Fruit fly (Drosophila melanogaster) whole organism, embryonic: Measurements from ENCODE around the gene jus.

Experiments
- Atf-2 ChIP-seq: fragments of 200-800 bp; sonication (Bioruptor generic); optimal IDR thresholded peaks from 2 replicates; lab custom pipeline; 2016; ENCODE audit warnings: missing biosample characterization, missing genetic modification characterization
- B-H1 ChIP-seq: fragments of 200-800 bp; sonication (Bioruptor generic); IDR thresholded peaks from 3 replicates; pipeline ENCODE4 v1.3.6; 2022; ENCODE audit warnings: missing biosample characterization, missing genetic modification characterization
- CG10959 ChIP-seq: fragments of 200-800 bp; sonication (Bioruptor generic); IDR thresholded peaks from 2 replicates; pipeline ENCODE4 v1.3.6; 2022; ENCODE audit warnings: missing biosample characterization, missing genetic modification characterization
- CG11247 ChIP-seq: fragments of 200-800 bp; sonication (Bioruptor generic); IDR thresholded peaks from 2 replicates; pipeline ENCODE4 v1.3.6; 2022; ENCODE audit warnings: missing biosample characterization, missing genetic modification characterization
- CG12391 ChIP-seq: fragments of 200-800 bp; sonication (Bioruptor generic); optimal IDR thresholded peaks from 3 replicates; lab custom pipeline; 2018; ENCODE audit warnings: missing biosample characterization, mild to moderate bottlenecking, missing genetic modification characterization, moderate library complexity
- CG13296 ChIP-seq: fragments of 200-800 bp; sonication (Bioruptor generic); optimal IDR thresholded peaks from 3 replicates; lab custom pipeline; 2018; ENCODE audit warnings: missing biosample characterization, mild to moderate bottlenecking, missing genetic modification characterization
- CG13775 ChIP-seq: fragments of 200-800 bp; sonication (Bioruptor generic); optimal IDR thresholded peaks from 3 replicates; lab custom pipeline; 2017; ENCODE audit warnings: missing biosample characterization, mild to moderate bottlenecking, missing genetic modification characterization
- CG14860 ChIP-seq: fragments of 200-800 bp; sonication (Bioruptor generic); IDR thresholded peaks from 3 replicates; pipeline ENCODE4 v1.3.6; 2022; ENCODE audit warnings: missing biosample characterization, missing genetic modification characterization; ENCODE audit not compliant: partially characterized antibody
- CG14965 ChIP-seq: fragments of 200-800 bp; sonication (Bioruptor generic); optimal IDR thresholded peaks from 2 replicates; lab custom pipeline; 2016; ENCODE audit warnings: missing biosample characterization, missing genetic modification characterization, borderline replicate concordance
- CG15269 ChIP-seq: fragments of 200-800 bp; sonication (Bioruptor generic); optimal IDR thresholded peaks from 2 replicates; lab custom pipeline; 2018; ENCODE audit warnings: missing biosample characterization, mild to moderate bottlenecking, missing genetic modification characterization, moderate library complexity
- CG15514 ChIP-seq: fragments of 200-800 bp; sonication (Bioruptor generic); optimal IDR thresholded peaks from 3 replicates; lab custom pipeline; 2017; ENCODE audit warnings: missing biosample characterization, missing genetic modification characterization, mild to moderate bottlenecking, moderate library complexity, missing genetic modification reagents
- CG17328 ChIP-seq: fragments of 200-800 bp; sonication (Bioruptor generic); IDR thresholded peaks from 2 replicates; pipeline ENCODE4 v1.3.6; 2022; ENCODE audit warnings: missing biosample characterization, missing genetic modification characterization
- CG17361 ChIP-seq: fragments of 200-800 bp; sonication (Bioruptor generic); IDR thresholded peaks from 3 replicates; pipeline ENCODE4 v1.3.6; 2022; ENCODE audit warnings: missing biosample characterization, missing genetic modification characterization
- CG17568 ChIP-seq: fragments of 200-800 bp; sonication (Bioruptor generic); optimal IDR thresholded peaks from 2 replicates; lab custom pipeline; 2018; ENCODE audit warnings: missing biosample characterization, mild to moderate bottlenecking, missing genetic modification characterization, moderate library complexity
- CG1792 ChIP-seq: fragments of 200-800 bp; sonication (Bioruptor generic); optimal IDR thresholded peaks from 2 replicates; lab custom pipeline; 2016; ENCODE audit warnings: missing biosample characterization, missing genetic modification characterization
- CG18476 ChIP-seq: fragments of 200-800 bp; sonication (Bioruptor generic); optimal IDR thresholded peaks from 2 replicates; lab custom pipeline; 2016; ENCODE audit warnings: missing biosample characterization, mild to moderate bottlenecking, missing genetic modification characterization
- CG2120 ChIP-seq: fragments of 200-800 bp; sonication (Bioruptor generic); optimal IDR thresholded peaks from 3 replicates; lab custom pipeline; 2016; ENCODE audit warnings: missing biosample characterization, missing genetic modification characterization
- CG2199 ChIP-seq: fragments of 200-800 bp; sonication (Bioruptor generic); IDR thresholded peaks from 3 replicates; pipeline ENCODE4 v1.3.6; 2022; ENCODE audit warnings: missing biosample characterization, missing genetic modification characterization
- CG30431 ChIP-seq: fragments of 200-800 bp; sonication (Bioruptor generic); optimal IDR thresholded peaks from 2 replicates; lab custom pipeline; 2017; ENCODE audit warnings: missing biosample characterization, missing genetic modification characterization
- CG31224 ChIP-seq: fragments of 200-800 bp; sonication (Bioruptor generic); IDR thresholded peaks from 2 replicates; pipeline ENCODE4 v1.3.6; 2022; ENCODE audit warnings: missing biosample characterization, missing genetic modification characterization
- CG33213 ChIP-seq: fragments of 200-800 bp; sonication (Bioruptor generic); optimal IDR thresholded peaks from 3 replicates; lab custom pipeline; 2016; ENCODE audit warnings: missing biosample characterization, missing genetic modification characterization
- CG4282 ChIP-seq: fragments of 200-800 bp; sonication (Bioruptor generic); optimal IDR thresholded peaks from 2 replicates; lab custom pipeline; 2016; ENCODE audit warnings: missing biosample characterization, missing genetic modification characterization
- CG7786 ChIP-seq: fragments of 200-800 bp; sonication (Bioruptor generic); optimal IDR thresholded peaks from 2 replicates; lab custom pipeline; 2016; ENCODE audit warnings: missing biosample characterization, missing genetic modification characterization
- CG9817 ChIP-seq: fragments of 200-800 bp; sonication (Bioruptor generic); optimal IDR thresholded peaks from 2 replicates; lab custom pipeline; 2018; ENCODE audit warnings: missing biosample characterization, mild to moderate bottlenecking, missing genetic modification characterization, moderate library complexity
- Camta ChIP-seq: fragments of 200-800 bp; sonication (Bioruptor generic); optimal IDR thresholded peaks from 2 replicates; lab custom pipeline; 2016; ENCODE audit warnings: missing biosample characterization, missing genetic modification characterization
- Chrac-16 ChIP-seq: fragments of 200-800 bp; sonication (Bioruptor generic); optimal IDR thresholded peaks from 3 replicates; lab custom pipeline; 2016; ENCODE audit warnings: missing biosample characterization, missing genetic modification characterization
- Doc3 ChIP-seq: fragments of 200-800 bp; sonication (Bioruptor generic); IDR thresholded peaks from 3 replicates; pipeline ENCODE4 v1.3.6; 2022; ENCODE audit warnings: missing biosample characterization, missing genetic modification characterization; ENCODE audit not compliant: partially characterized antibody
- E2f2 ChIP-seq: fragments of 200-800 bp; sonication (Bioruptor generic); IDR thresholded peaks from 2 replicates; pipeline ENCODE4 v1.3.6; 2022; ENCODE audit warnings: missing biosample characterization, missing genetic modification characterization
- GATAe ChIP-seq: fragments of 200-800 bp; sonication (Bioruptor generic); conservative IDR thresholded peaks from 2 replicates; pipeline ENCODE4 v1.3.6; 2022; ENCODE audit warnings: missing biosample characterization, missing genetic modification characterization
- H15 ChIP-seq: fragments of 200-800 bp; sonication (Bioruptor generic); IDR thresholded peaks from 3 replicates; pipeline ENCODE4 v1.3.6; 2022; ENCODE audit warnings: missing biosample characterization, missing genetic modification characterization
- HmgZ ChIP-seq: fragments of 200-800 bp; sonication (Bioruptor generic); optimal IDR thresholded peaks from 2 replicates; lab custom pipeline; 2018; ENCODE audit warnings: missing biosample characterization, mild to moderate bottlenecking, missing genetic modification characterization
- Hr3 ChIP-seq: fragments of 200-800 bp; sonication (Bioruptor generic); optimal IDR thresholded peaks from 3 replicates; lab custom pipeline; 2016; ENCODE audit warnings: missing biosample characterization, missing genetic modification characterization
- Myb ChIP-seq: fragments of 200-800 bp; sonication (Bioruptor generic); optimal IDR thresholded peaks from 2 replicates; lab custom pipeline; 2016; ENCODE audit warnings: missing biosample characterization, missing genetic modification characterization
- Neu2 ChIP-seq: fragments of 200-800 bp; sonication (Bioruptor generic); optimal IDR thresholded peaks from 3 replicates; lab custom pipeline; 2016; ENCODE audit warnings: missing biosample characterization, missing genetic modification characterization, borderline replicate concordance
- Optix ChIP-seq: fragments of 200-800 bp; sonication (Bioruptor generic); IDR thresholded peaks from 3 replicates; pipeline ENCODE4 v1.3.6; 2022; ENCODE audit warnings: missing biosample characterization, missing genetic modification characterization
- Rfx ChIP-seq: fragments of 200-800 bp; sonication (Bioruptor generic); IDR thresholded peaks from 2 replicates; pipeline ENCODE4 v1.3.6; 2022; ENCODE audit warnings: missing biosample characterization, missing genetic modification characterization
- Trl ChIP-seq, 3 experiments: fragments of >200 bp in 2 of 3; fragments of 200-800 bp in 1 of 3; sonication (Bioruptor generic) in 1 of 3; optimal IDR thresholded peaks; 2 replicates in 1 of 3; 3 replicates in 2 of 3; lab custom pipeline; 2016 to 2017; ENCODE audit warnings: missing biosample characterization in 1 of 3, missing genetic modification characterization in 1 of 3
- Xbp1 ChIP-seq: fragments of 200-800 bp; sonication (Bioruptor generic); optimal IDR thresholded peaks from 3 replicates; lab custom pipeline; 2016; ENCODE audit warnings: missing biosample characterization, mild to moderate bottlenecking, missing genetic modification characterization
- bowl ChIP-seq: fragments of 200-800 bp; sonication (Bioruptor generic); IDR thresholded peaks from 2 replicates; pipeline ENCODE4 v1.3.6; 2022; ENCODE audit warnings: missing biosample characterization, missing genetic modification characterization
- dmrt11E ChIP-seq: fragments of 200-800 bp; sonication (Bioruptor generic); optimal IDR thresholded peaks from 3 replicates; lab custom pipeline; 2018; ENCODE audit warnings: missing biosample characterization, mild to moderate bottlenecking, missing genetic modification characterization, moderate library complexity
- jumu ChIP-seq: fragments of 200-800 bp; sonication (Bioruptor generic); optimal IDR thresholded peaks from 3 replicates; lab custom pipeline; 2016; ENCODE audit warnings: missing biosample characterization, missing genetic modification characterization
- klu ChIP-seq: fragments of 200-800 bp; sonication (Bioruptor generic); IDR thresholded peaks from 2 replicates; pipeline ENCODE4 v1.3.6; 2022; ENCODE audit warnings: missing biosample characterization, missing genetic modification characterization
- knrl ChIP-seq: fragments of 200-800 bp; sonication (Bioruptor generic); IDR thresholded peaks from 3 replicates; pipeline ENCODE4 v1.3.6; 2022; ENCODE audit warnings: missing biosample characterization, missing genetic modification characterization; ENCODE audit not compliant: partially characterized antibody
- mirr ChIP-seq: fragments of 200-800 bp; sonication (Bioruptor generic); optimal IDR thresholded peaks from 3 replicates; lab custom pipeline; 2018; ENCODE audit warnings: missing biosample characterization, mild to moderate bottlenecking, missing genetic modification characterization
- pfk ChIP-seq: fragments of 200-800 bp; sonication (Bioruptor generic); optimal IDR thresholded peaks from 2 replicates; lab custom pipeline; 2018; ENCODE audit warnings: missing biosample characterization, mild to moderate bottlenecking, missing genetic modification characterization, moderate library complexity
- schlank ChIP-seq: fragments of 200-800 bp; sonication (Bioruptor generic); optimal IDR thresholded peaks from 2 replicates; lab custom pipeline; 2018; ENCODE audit warnings: missing biosample characterization, mild to moderate bottlenecking, missing genetic modification characterization
- sd ChIP-seq: fragments of 200-800 bp; sonication (Bioruptor generic); optimal IDR thresholded peaks from 3 replicates; lab custom pipeline; 2018; ENCODE audit warnings: missing biosample characterization, mild to moderate bottlenecking, missing genetic modification characterization, moderate library complexity
- sim ChIP-seq: fragments of 200-800 bp; sonication (Bioruptor generic); IDR thresholded peaks from 2 replicates; pipeline ENCODE4 v1.3.6; 2022; ENCODE audit warnings: missing biosample characterization, missing genetic modification characterization
- tin ChIP-seq: fragments of 200-800 bp; sonication (Bioruptor generic); optimal IDR thresholded peaks from 3 replicates; lab custom pipeline; 2016; ENCODE audit warnings: missing biosample characterization, missing genetic modification characterization
- tna ChIP-seq: fragments of 200-800 bp; sonication (Bioruptor generic); IDR thresholded peaks from 2 replicates; pipeline ENCODE4 v1.3.6; 2022; ENCODE audit warnings: missing biosample characterization, missing genetic modification characterization; ENCODE audit not compliant: partially characterized antibody
- yki ChIP-seq: fragments of >200 bp; optimal IDR thresholded peaks from 3 replicates; lab custom pipeline; 2018

The jus gene

dm6 chr3R:29207996-29208395 lies 13.2 kb upstream of the jus start (continued):
- TF ChIP-seq Trl (optimal IDR thresholded peaks at IDR 0.05; lab: Kevin White, UChicago) (no peak), Trl (GFP tag; optimal IDR thresholded peaks at IDR 0.05; lab: Kevin White, UChicago) (peak; percentile 30), CG15514 (peak; percentile 13), Optix (GFP tag; lab: Robert Waterston, UW) (peak; percentile 66; the same call in 2 of the 3 replicates), Chrac-16 (GFP tag; lab: Kevin White, UChicago) (peak; percentile 23), jumu (GFP tag; lab: Kevin White, UChicago) (no peak), Camta (GFP tag; lab: Kevin White, UChicago) (peak; percentile 30), CG18476 (GFP tag; lab: Kevin White, UChicago) (peak; percentile 43), Doc3 (no peak), Hr3 (peak; percentile 67), yki (lab: Kevin White, UChicago) (no peak), CG11247 (GFP tag; lab: Robert Waterston, UW) (no peak), H15 (peak; percentile 60), CG7786 (GFP tag; lab: Kevin White, UChicago) (no peak), CG17361 (GFP tag; lab: Robert Waterston, UW) (peak; percentile 62; the same call in 2 of the 3 replicates), klu (no peak), CG17328 (GFP tag; lab: Robert Waterston, UW) (peak; percentile 71), Neu2 (no peak), CG2120 (GFP tag; lab: Kevin White, UChicago) (peak; percentile 5), Xbp1 (GFP tag; lab: Kevin White, UChicago) (peak; percentile 70), sim (GFP tag; lab: Robert Waterston, UW) (no peak), CG33213 (GFP tag; lab: Kevin White, UChicago) (no peak), CG9817 (tag; lab: Kevin White, UChicago) (peak; percentile 24), bowl (GFP tag; lab: Robert Waterston, UW) (0 out of 2 replicates have a peak, but pooled peaks have one; percentile 28), CG2199 (GFP tag; lab: Robert Waterston, UW) (no peak), sd (tag; lab: Kevin White, UChicago) (peak; percentile 9), Atf-2 (GFP tag; lab: Kevin White, UChicago) (no peak), CG17568 (GFP tag; lab: Kevin White, UChicago) (peak; percentile 53), B-H1 (peak; percentile 59; the same call in 2 of the 3 replicates), schlank (tag; lab: Kevin White, UChicago) (no peak), knrl (GFP tag; lab: Robert Waterston, UW) (no peak), CG13296 (peak; percentile 16), CG12391 (peak; percentile 77), pfk (no peak), CG13775 (GFP tag; lab: Kevin White, UChicago) (peak; percentile 29), mirr (GFP tag; lab: Kevin White, UChicago) (no peak), GATAe (GFP tag; lab: Robert Waterston, UW) (no peak), Rfx (GFP tag; lab: Robert Waterston, UW) (peak; percentile 25; the same call in 1 of the 2 replicates), CG14860 (GFP tag; lab: Robert Waterston, UW) (no peak), CG4282 (GFP tag; lab: Kevin White, UChicago) (no peak), CG1792 (GFP tag; lab: Kevin White, UChicago) (no peak), CG15269 (tag; lab: Kevin White, UChicago) (peak; percentile 83), CG10959 (GFP tag; lab: Robert Waterston, UW) (no peak), CG30431 (GFP tag; lab: Kevin White, UChicago) (peak; percentile 59), Myb (GFP tag; lab: Kevin White, UChicago) (no peak), CG14965 (GFP tag; lab: Kevin White, UChicago) (no peak), HmgZ (no peak), E2f2 (GFP tag; lab: Robert Waterston, UW) (peak; percentile 31; the same call in 1 of the 2 replicates), CG31224 (no peak), tna (no peak), tin (peak; percentile 66), dmrt11E (tag; lab: Kevin White, UChicago) (peak; percentile 66)
